Worm (Caenorhabditis elegans) whole organism, L3 larva: Measurements from ENCODE around the gene H03G16.6.

Experiments
- R02D3.7 ChIP-seq: fragments of 150-350 bp; optimal IDR thresholded peaks from 2 replicates; lab custom pipeline; 2014; ENCODE audit warnings: missing biosample characterization, missing genetic modification characterization
- ZK546.5 ChIP-seq: sonication (generic microtip); optimal IDR thresholded peaks from 2 replicates; lab custom pipeline; 2017; ENCODE audit warnings: missing biosample characterization, missing genetic modification characterization
- aly-2 ChIP-seq: fragments of 150-350 bp; optimal IDR thresholded peaks from 2 replicates; lab custom pipeline; 2014; ENCODE audit warnings: missing biosample characterization, missing genetic modification characterization
- ama-1 ChIP-seq: fragments of 150-350 bp; optimal IDR thresholded peaks from 2 replicates; lab custom pipeline; 2018
- ceh-16 ChIP-seq: sonication (generic microtip); optimal IDR thresholded peaks from 2 replicates; lab custom pipeline; 2017; ENCODE audit warnings: missing biosample characterization, missing genetic modification characterization
- ceh-28 ChIP-seq: fragments of 150-350 bp; optimal IDR thresholded peaks from 2 replicates; lab custom pipeline; 2014; ENCODE audit warnings: missing biosample characterization, missing genetic modification reagents, missing genetic modification characterization
- ceh-82 ChIP-seq: fragments of 150-350 bp; optimal IDR thresholded peaks from 2 replicates; lab custom pipeline; 2014; ENCODE audit warnings: missing biosample characterization, missing genetic modification characterization
- ceh-9 ChIP-seq: sonication (generic microtip); optimal IDR thresholded peaks from 2 replicates; lab custom pipeline; 2018; ENCODE audit warnings: missing biosample characterization, missing genetic modification characterization
- daf-12 ChIP-seq: fragments of 150-350 bp; optimal IDR thresholded peaks from 2 replicates; lab custom pipeline; 2014; ENCODE audit warnings: missing biosample characterization, missing genetic modification reagents, missing genetic modification characterization
- egl-27 ChIP-seq: sonication (generic microtip); optimal IDR thresholded peaks from 4 replicates; lab custom pipeline; 2017; ENCODE audit warnings: missing biosample characterization, missing genetic modification reagents, missing genetic modification characterization
- egl-5 ChIP-seq: fragments of 150-350 bp; optimal IDR thresholded peaks from 2 replicates; lab custom pipeline; 2017; ENCODE audit warnings: missing biosample characterization, missing genetic modification reagents, missing genetic modification characterization, inconsistent platforms
- elt-1 ChIP-seq: fragments of 150-350 bp; optimal IDR thresholded peaks from 2 replicates; lab custom pipeline; 2014; ENCODE audit warnings: missing biosample characterization, missing genetic modification characterization
- elt-2 ChIP-seq: sonication (generic microtip); optimal IDR thresholded peaks from 2 replicates; lab custom pipeline; 2016; ENCODE audit warnings: missing genetic modification reagents, mild to moderate bottlenecking, missing genetic modification characterization, missing compliant biosample characterization
- elt-3 ChIP-seq, 3 experiments: fragments of 150-350 bp in 1 of 3; sonication (generic microtip) in 2 of 3; optimal IDR thresholded peaks; 2 replicates in 2 of 3; 4 replicates in 1 of 3; lab custom pipeline; 2014 to 2017; ENCODE audit warnings: missing biosample characterization in 3 of 3, missing genetic modification characterization in 3 of 3
- eor-1 ChIP-seq, 2 experiments: fragments of 150-350 bp; optimal IDR thresholded peaks; 2 replicates each; lab custom pipeline; 2014 to 2018; ENCODE audit warnings: missing biosample characterization in 2 of 2, missing genetic modification characterization in 2 of 2
- fkh-10 ChIP-seq: sonication (generic microtip); optimal IDR thresholded peaks from 2 replicates; lab custom pipeline; 2017; ENCODE audit warnings: missing biosample characterization, missing genetic modification reagents, missing genetic modification characterization
- fkh-2 ChIP-seq: fragments of 150-350 bp; optimal IDR thresholded peaks from 2 replicates; lab custom pipeline; 2014; ENCODE audit warnings: missing biosample characterization, missing genetic modification reagents, missing genetic modification characterization
- fos-1 ChIP-seq: fragments of 150-350 bp; optimal IDR thresholded peaks from 2 replicates; lab custom pipeline; 2014; ENCODE audit warnings: missing biosample characterization, missing genetic modification characterization
- hmg-11 ChIP-seq: sonication (generic microtip); optimal IDR thresholded peaks from 2 replicates; lab custom pipeline; 2016; ENCODE audit warnings: missing genetic modification characterization, missing compliant biosample characterization
- jun-1 ChIP-seq: fragments of 150-350 bp; optimal IDR thresholded peaks from 2 replicates; lab custom pipeline; 2014; ENCODE audit warnings: missing biosample characterization, missing genetic modification reagents, missing genetic modification characterization
- lin-15B ChIP-seq: fragments of 150-350 bp; optimal IDR thresholded peaks from 2 replicates; lab custom pipeline; 2014; ENCODE audit warnings: missing biosample characterization, missing genetic modification characterization
- lsy-12 ChIP-seq: sonication (generic microtip); optimal IDR thresholded peaks from 2 replicates; lab custom pipeline; 2016; ENCODE audit warnings: mild to moderate bottlenecking, missing genetic modification characterization, missing compliant biosample characterization
- mdl-1 ChIP-seq: fragments of 150-350 bp; optimal IDR thresholded peaks from 2 replicates; lab custom pipeline; 2014; ENCODE audit warnings: missing biosample characterization, missing genetic modification characterization
- mml-1 ChIP-seq: fragments of 150-350 bp; sonication (generic microtip); optimal IDR thresholded peaks from 3 replicates; lab custom pipeline; 2014; ENCODE audit warnings: missing biosample characterization, missing genetic modification characterization
- nhr-11 ChIP-seq: fragments of 150-350 bp; optimal IDR thresholded peaks from 2 replicates; lab custom pipeline; 2014; ENCODE audit warnings: missing biosample characterization, missing genetic modification characterization
- nhr-12 ChIP-seq: fragments of 150-350 bp; optimal IDR thresholded peaks from 2 replicates; lab custom pipeline; 2014; ENCODE audit warnings: missing biosample characterization, missing genetic modification characterization
- nhr-23 ChIP-seq: fragments of 150-350 bp; optimal IDR thresholded peaks from 2 replicates; lab custom pipeline; 2014; ENCODE audit warnings: missing biosample characterization, missing genetic modification reagents, missing genetic modification characterization
- nhr-237 ChIP-seq: fragments of 150-350 bp; optimal IDR thresholded peaks from 2 replicates; lab custom pipeline; 2014; ENCODE audit warnings: missing biosample characterization, missing genetic modification characterization
- nhr-25 ChIP-seq: sonication (generic microtip); optimal IDR thresholded peaks from 2 replicates; lab custom pipeline; 2017; ENCODE audit warnings: missing biosample characterization, missing genetic modification characterization
- nhr-28 ChIP-seq: fragments of 150-350 bp; optimal IDR thresholded peaks from 2 replicates; lab custom pipeline; 2014; ENCODE audit warnings: missing biosample characterization, missing genetic modification characterization
- nhr-43 ChIP-seq: sonication (generic microtip); optimal IDR thresholded peaks from 2 replicates; lab custom pipeline; 2016; ENCODE audit warnings: mild to moderate bottlenecking, missing genetic modification characterization, missing compliant biosample characterization; ENCODE audit not compliant: poor library complexity, severe bottlenecking
- nhr-67 ChIP-seq: fragments of 150-350 bp; optimal IDR thresholded peaks from 2 replicates; lab custom pipeline; 2014; ENCODE audit warnings: missing biosample characterization, missing genetic modification characterization
- nhr-76 ChIP-seq: fragments of 150-350 bp; sonication (generic microtip); optimal IDR thresholded peaks from 5 replicates; lab custom pipeline; 2014; ENCODE audit warnings: missing biosample characterization, missing genetic modification characterization
- pha-4 ChIP-seq: fragments of 150-350 bp; optimal IDR thresholded peaks from 2 replicates; lab custom pipeline; 2014; ENCODE audit warnings: missing biosample characterization, missing genetic modification reagents, missing genetic modification characterization
- pqm-1 ChIP-seq: fragments of 150-350 bp; optimal IDR thresholded peaks from 2 replicates; lab custom pipeline; 2017; ENCODE audit warnings: missing biosample characterization, missing genetic modification characterization, inconsistent platforms
- sea-2 ChIP-seq: fragments of 150-350 bp; sonication (generic microtip); optimal IDR thresholded peaks from 4 replicates; lab custom pipeline; 2014; ENCODE audit warnings: missing biosample characterization, missing genetic modification reagents, missing genetic modification characterization
- skn-1 ChIP-seq: fragments of 150-350 bp; optimal IDR thresholded peaks from 2 replicates; lab custom pipeline; 2014; ENCODE audit warnings: missing biosample characterization, missing genetic modification characterization
- snpc-4 ChIP-seq: fragments of 150-350 bp; optimal IDR thresholded peaks from 2 replicates; lab custom pipeline; 2014; ENCODE audit warnings: missing biosample characterization, missing genetic modification characterization
- tbx-2 ChIP-seq: sonication (generic microtip); optimal IDR thresholded peaks from 2 replicates; lab custom pipeline; 2016; ENCODE audit warnings: mild to moderate bottlenecking, missing genetic modification characterization, missing compliant biosample characterization
- unc-39 ChIP-seq: sonication (generic microtip); optimal IDR thresholded peaks from 4 replicates; lab custom pipeline; 2017; ENCODE audit warnings: missing biosample characterization, missing genetic modification characterization
- unc-62 ChIP-seq: fragments of 150-350 bp; sonication (generic microtip); optimal IDR thresholded peaks from 4 replicates; lab custom pipeline; 2014; ENCODE audit warnings: missing biosample characterization, missing genetic modification reagents, missing genetic modification characterization
- zag-1 ChIP-seq: fragments of 150-350 bp; optimal IDR thresholded peaks from 2 replicates; lab custom pipeline; 2014; ENCODE audit warnings: missing biosample characterization, missing genetic modification characterization
- ztf-11 ChIP-seq: fragments of 150-350 bp; optimal IDR thresholded peaks from 2 replicates; lab custom pipeline; 2014; ENCODE audit warnings: missing biosample characterization, missing genetic modification characterization
- ztf-4 ChIP-seq: fragments of 150-350 bp; optimal IDR thresholded peaks from 2 replicates; lab custom pipeline; 2014; ENCODE audit warnings: missing biosample characterization, missing genetic modification characterization

Gene H03G16.6

DNA sequence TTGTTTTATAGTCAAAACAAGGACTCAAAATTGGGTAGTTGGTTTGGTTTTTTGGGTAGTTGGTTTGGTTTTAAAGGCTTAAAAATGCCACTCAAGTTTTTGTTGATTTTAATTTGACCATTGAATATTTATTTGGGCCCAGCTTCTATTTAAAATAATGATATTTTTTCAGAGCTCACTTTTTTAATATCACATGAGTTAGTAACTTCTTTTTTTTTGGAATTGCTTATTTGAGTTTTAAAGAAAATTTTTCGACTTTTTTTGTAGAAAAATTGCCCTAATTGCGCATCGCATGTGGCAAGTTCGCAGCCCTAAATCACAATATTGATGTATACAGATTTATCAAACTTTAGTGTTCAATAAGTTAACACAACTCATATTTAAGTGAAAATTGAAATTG lies 16.7 kb upstream of the H03G16.6 start:
- no peak for TF ChIP-seq nhr-237 (tag; lab: Kevin White, UChicago)
- no peak for TF ChIP-seq nhr-23

DNA sequence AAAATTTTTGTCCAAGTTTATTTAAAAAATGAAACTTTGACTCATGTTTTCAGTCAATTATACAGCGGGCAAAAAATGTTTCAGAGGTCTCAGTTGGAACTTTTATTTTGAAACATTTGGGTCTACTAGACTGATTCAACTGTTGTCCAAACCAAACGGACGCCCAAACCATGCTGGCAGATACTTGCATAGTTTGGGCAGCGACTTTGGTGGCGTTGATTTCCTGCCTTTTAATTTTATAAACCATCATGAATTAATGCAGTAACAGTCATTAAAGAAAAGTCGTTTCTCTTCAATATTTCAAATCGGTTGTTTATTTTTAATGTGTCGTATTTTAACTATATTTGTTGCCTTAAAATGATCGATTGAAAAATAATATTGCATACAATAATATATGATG lies 16.2 kb upstream of the H03G16.6 start:
- TF ChIP-seq fos-1 (tag; lab: Kevin White, UChicago) (no peak), ama-1 (lab: Kevin White, UChicago) (peak; percentile 18), nhr-43 (peak; percentile 13)

DNA sequence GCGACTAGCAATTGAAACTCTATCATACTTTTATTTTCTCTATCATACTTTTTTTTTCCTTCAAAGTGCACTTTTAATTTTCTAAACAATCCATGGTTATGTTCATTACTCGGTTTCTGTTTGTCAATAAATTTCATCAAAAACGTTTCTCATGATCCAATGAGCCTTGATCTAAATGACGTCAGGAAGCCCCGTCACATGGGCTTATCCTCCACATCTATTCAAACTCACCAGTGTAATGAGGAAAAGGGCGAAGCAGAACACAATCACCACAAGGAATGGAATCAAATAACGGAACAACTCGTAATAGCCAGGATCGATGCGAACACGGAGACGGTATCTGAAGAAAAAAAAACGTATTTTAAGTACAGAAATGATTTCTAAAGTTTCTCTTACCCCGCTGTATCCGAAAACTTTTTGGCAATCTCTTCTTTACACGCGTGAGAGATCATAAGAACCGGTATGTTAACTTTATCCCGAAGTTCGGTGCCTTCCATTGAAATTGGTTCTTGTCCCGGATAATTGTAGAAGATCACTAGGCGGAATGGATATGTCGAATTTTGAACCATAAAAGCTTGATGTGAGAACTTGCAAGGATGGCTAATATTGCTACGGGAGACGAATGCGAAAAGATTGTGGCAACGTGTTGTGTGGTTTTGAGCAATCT lies 13.3 kb upstream of the H03G16.6 start:
- no peak for TF ChIP-seq aly-2
- TF ChIP-seq ama-1 (lab: Kevin White, UChicago) = peak; percentile 62

DNA sequence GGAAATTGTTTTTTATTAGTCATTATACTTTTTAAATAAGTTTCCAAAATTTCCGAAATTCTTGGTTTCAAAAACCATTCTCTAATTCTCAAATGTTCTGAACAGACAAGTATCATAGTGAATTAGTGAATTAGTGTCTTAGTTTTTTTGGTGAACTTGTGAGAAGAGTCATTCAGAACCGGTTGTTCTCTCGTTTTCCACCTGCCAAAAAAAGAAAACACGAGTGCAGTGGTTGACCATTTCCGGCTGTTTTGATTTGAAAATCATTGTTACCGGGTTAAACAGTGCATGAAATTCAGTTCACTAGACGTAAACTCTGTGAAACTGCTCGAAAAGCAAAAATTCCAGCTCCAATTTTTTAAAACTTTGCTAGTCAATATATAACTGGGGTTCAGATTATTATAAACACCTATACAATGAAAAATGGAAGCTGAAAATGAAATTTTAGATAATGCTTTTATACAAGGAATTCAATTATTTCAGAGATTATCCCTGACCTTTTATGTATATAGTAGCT lies 12.7 kb upstream of the H03G16.6 start:
- TF ChIP-seq sea-2 (no peak), ama-1 (lab: Kevin White, UChicago) (no peak), R02D3.7 (tag; lab: Kevin White, UChicago) (no peak), nhr-43 (no peak), unc-39 (tag; lab: Kevin White, UChicago) (no peak), ceh-9 (no peak), nhr-25 (tag; lab: Kevin White, UChicago) (no peak)

DNA sequence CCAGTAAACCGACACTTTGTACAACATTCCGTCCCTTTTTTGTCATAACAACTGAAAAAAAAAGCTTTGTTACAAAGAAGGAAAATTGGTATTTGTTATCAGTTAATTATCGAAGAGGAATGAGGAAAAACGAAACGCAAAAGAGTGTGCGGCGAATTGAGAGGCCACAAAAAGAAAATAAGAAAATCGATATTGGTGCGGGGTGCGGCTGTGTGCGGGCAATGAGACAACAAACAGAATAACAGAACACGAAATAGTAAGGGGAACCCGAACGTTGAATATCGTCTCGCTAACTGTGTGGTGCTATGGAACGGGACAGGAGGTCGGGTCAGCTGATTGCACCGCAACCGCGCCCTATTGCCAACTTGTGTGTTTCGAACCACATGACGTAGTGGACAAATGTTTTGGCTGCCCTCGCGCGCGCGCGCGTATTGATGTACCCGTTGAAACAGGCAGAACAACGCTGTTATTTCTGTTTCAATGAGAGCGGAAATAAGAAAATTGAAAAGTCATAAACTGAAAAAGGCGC lies 11.9 kb upstream of the H03G16.6 start, which contains the start of gene C18B12.4:
C18B12.4 (minus strand) TSS at position 51 of the 529 bp plus-strand sequence.
- peak; percentile 23 for TF ChIP-seq snpc-4 (tag; lab: Kevin White, UChicago)
- TF ChIP-seq hmg-11 (tag; lab: Kevin White, UChicago) = peak; percentile 72
- TF ChIP-seq aly-2 = no peak
- peak; percentile 39 for TF ChIP-seq unc-62 (GFP tag; lab: Kevin White, UChicago)
- no peak for TF ChIP-seq nhr-28 (tag; lab: Kevin White, UChicago)
- peak; percentile 84 for TF ChIP-seq jun-1 (tag; lab: Kevin White, UChicago)
- peak; percentile 10 for TF ChIP-seq R02D3.7 (tag; lab: Kevin White, UChicago)
- TF ChIP-seq egl-5 (tag; lab: Kevin White, UChicago) = peak; percentile 88
- no peak for TF ChIP-seq elt-3 (tag; optimal IDR thresholded peaks at IDR 0.05; lab: Kevin White, UChicago)
- peak; percentile 77 for TF ChIP-seq ceh-28
- TF ChIP-seq ama-1 (lab: Kevin White, UChicago) = peak; percentile 67
- peak; percentile 95 for TF ChIP-seq pha-4
- peak; percentile 74 for TF ChIP-seq elt-1
- TF ChIP-seq elt-2 (tag; lab: Kevin White, UChicago) = peak; percentile 79
- peak; percentile 51 for TF ChIP-seq pqm-1
- TF ChIP-seq mml-1 (tag; lab: Kevin White, UChicago) = no peak
- peak; percentile 44 for TF ChIP-seq egl-27 (tag; lab: Kevin White, UChicago)
- TF ChIP-seq eor-1 (tag; optimal IDR thresholded peaks at IDR 0.05; lab: Kevin White, UChicago) = no peak
- peak; percentile 21 for TF ChIP-seq mdl-1 (tag; lab: Kevin White, UChicago)
- TF ChIP-seq ceh-9 = no peak
- TF ChIP-seq nhr-43 = peak; percentile 80
- TF ChIP-seq skn-1 (tag; lab: Kevin White, UChicago) = no peak
- no peak for TF ChIP-seq fkh-10
- no peak for TF ChIP-seq nhr-11 (tag; lab: Kevin White, UChicago)
- TF ChIP-seq ztf-4 (tag; lab: Kevin White, UChicago) = peak; percentile 33
- TF ChIP-seq ZK546.5 (tag; lab: Kevin White, UChicago) = no peak
- TF ChIP-seq daf-12 (tag; lab: Kevin White, UChicago) = no peak
- peak; percentile 85 for TF ChIP-seq lin-15B
- TF ChIP-seq ceh-16 (tag; lab: Kevin White, UChicago) = no peak
- TF ChIP-seq fos-1 (tag; lab: Kevin White, UChicago) = peak; percentile 41
- TF ChIP-seq unc-39 (tag; lab: Kevin White, UChicago) = no peak
- no peak for TF ChIP-seq nhr-237 (tag; lab: Kevin White, UChicago)
- no peak for TF ChIP-seq ztf-11 (tag; lab: Kevin White, UChicago)
- TF ChIP-seq fkh-2 = no peak
- TF ChIP-seq lsy-12 (tag; lab: Kevin White, UChicago) = peak; percentile 84
- no peak for TF ChIP-seq sea-2
- no peak for TF ChIP-seq zag-1
- TF ChIP-seq nhr-67 (tag; lab: Kevin White, UChicago) = no peak
- TF ChIP-seq ceh-82 (tag; lab: Kevin White, UChicago) = no peak
- no peak for TF ChIP-seq nhr-12 (tag; lab: Kevin White, UChicago)
- no peak for TF ChIP-seq nhr-76 (tag; lab: Kevin White, UChicago)
- TF ChIP-seq tbx-2 (tag; lab: Kevin White, UChicago) = peak; percentile 27
